Fruit fly (Drosophila melanogaster) Kc167 (cell line): ENCODE data around the gene amos.

ENCODE experiments used
- Myc ChIP-seq: fragments of >200 bp; optimal IDR thresholded peaks from 2 replicates; lab custom pipeline; 2017; ENCODE audit warnings: missing external identifiers
- Sin3A ChIP-seq: fragments of >200 bp; optimal IDR thresholded peaks from 2 replicates; lab custom pipeline; 2018; ENCODE audit warnings: missing external identifiers
- h ChIP-seq: fragments of >200 bp; optimal IDR thresholded peaks from 3 replicates; lab custom pipeline; 2018; ENCODE audit warnings: missing external identifiers
- insv ChIP-seq: fragments of >200 bp; optimal IDR thresholded peaks from 3 replicates; lab custom pipeline; 2018; ENCODE audit warnings: missing external identifiers
- psq ChIP-seq: fragments of >200 bp; optimal IDR thresholded peaks from 2 replicates; lab custom pipeline; 2017; ENCODE audit warnings: missing external identifiers
- ttk ChIP-seq: sonication (Bioruptor generic); optimal IDR thresholded peaks from 2 replicates; lab custom pipeline; 2017; ENCODE audit warnings: missing external identifiers

DNA sequence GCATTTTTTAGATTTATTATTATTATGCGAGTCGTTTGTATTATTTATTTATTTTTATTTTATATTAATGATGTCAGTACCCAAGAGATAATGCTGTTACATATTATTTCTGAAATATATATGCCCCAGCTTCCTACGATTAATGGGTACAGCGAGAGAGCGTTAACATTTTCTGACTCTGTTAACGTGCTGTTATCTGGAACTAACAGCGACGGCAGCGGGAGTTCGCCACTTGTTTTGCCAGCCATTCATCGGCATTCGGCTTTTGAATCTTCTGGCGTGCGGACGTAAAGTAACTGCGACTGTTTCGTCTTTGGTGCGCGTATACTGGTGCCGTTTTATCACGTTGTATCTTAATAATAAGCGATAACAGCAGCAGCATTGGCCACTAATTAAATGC, 20.3 kb upstream of the amos start, which contains the start of gene MESR3:
- TF ChIP-seq psq (no peak), ttk (lab: Kevin White, UChicago) (no peak), Myc (lab: Kevin White, UChicago) (no peak), insv (lab: Kevin White, UChicago) (no peak), Sin3A (lab: Kevin White, UChicago) (no peak), h (lab: Kevin White, UChicago) (no peak)
